Worm (Caenorhabditis elegans): ENCODE measurements around the gene glb-13.

DNA sequence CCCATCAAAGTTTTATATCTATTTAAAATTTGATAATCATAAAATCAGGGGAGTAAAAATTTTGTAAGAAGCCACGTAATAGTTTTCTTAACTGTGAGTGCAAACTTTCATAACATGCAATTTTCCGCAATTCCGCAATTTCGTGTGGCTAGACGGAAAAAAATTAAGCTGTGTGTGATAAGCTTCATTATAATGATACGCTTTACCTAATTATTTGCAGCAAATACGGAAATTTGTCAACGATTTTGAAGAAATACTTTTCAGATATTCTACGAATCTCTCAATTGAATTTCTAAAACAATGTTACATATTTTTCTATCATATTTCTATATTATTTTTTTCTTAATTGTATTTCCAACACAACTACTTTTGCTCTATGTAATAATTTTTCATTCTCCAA, 46.4 kb downstream of the glb-13 start, which contains the start of gene srd-46:
- TF ChIP-seq mep-1 (tag; optimal IDR thresholded peaks at IDR 0.05) (no peak), nhr-237 (tag; optimal IDR thresholded peaks at IDR 0.05) (no peak)

All from whole organism, mixed stage, embryonic.